Worm (Caenorhabditis elegans): ENCODE data around the gene H12D21.5.

DNA sequence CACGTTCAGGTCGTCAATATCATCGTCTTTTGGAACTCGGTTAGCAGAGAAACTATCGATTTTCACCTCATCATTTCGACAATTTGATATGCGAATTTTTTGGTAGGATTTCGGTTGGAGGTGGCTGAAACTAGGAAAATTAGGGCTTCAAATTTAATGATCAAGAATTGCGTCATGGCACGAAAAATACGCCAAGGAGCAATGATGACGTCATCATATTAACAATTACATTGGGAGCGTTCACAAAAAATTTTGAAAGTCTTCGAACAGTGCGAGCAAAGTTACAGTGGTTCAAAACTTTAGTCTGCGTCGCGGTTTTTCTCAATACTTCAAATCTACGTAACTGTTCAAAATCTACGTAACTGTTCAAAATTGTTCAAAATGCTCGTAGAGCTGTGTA lies 49.1 kb downstream of the H12D21.5 start:
- TF ChIP-seq ztf-11 (tag; optimal IDR thresholded peaks at IDR 0.05) (no peak), nhr-11 (tag; optimal IDR thresholded peaks at IDR 0.05) (no peak), unc-62 (GFP tag; optimal IDR thresholded peaks at IDR 0.05) (no peak), nhr-12 (tag; optimal IDR thresholded peaks at IDR 0.05) (no peak), nhr-28 (tag; optimal IDR thresholded peaks at IDR 0.05) (no peak), lin-13 (GFP tag; optimal IDR thresholded peaks at IDR 0.05) (no peak), ama-1 (optimal IDR thresholded peaks at IDR 0.05) (no peak), nhr-71 (tag; optimal IDR thresholded peaks at IDR 0.05) (no peak)

Measured in whole organism, L1 larva.